Fruit fly (Drosophila melanogaster) whole organism, embryonic: ENCODE data around the gene Ide.
A peak's percentile ranks its signal among the peaks of the same experiment; 100 is the strongest.

Experiments
- Antp ChIP-seq: fragments of 200-800 bp; sonication (Bioruptor generic); optimal IDR thresholded peaks from 3 replicates; lab custom pipeline; 2016; ENCODE audit warnings: missing biosample characterization, missing genetic modification characterization
- BtbVII ChIP-seq: fragments of 200-800 bp; sonication (Bioruptor generic); optimal IDR thresholded peaks from 3 replicates; lab custom pipeline; 2017; ENCODE audit warnings: missing biosample characterization, mild to moderate bottlenecking, missing genetic modification characterization
- C15 ChIP-seq: fragments of 200-800 bp; sonication (Bioruptor generic); IDR thresholded peaks from 3 replicates; pipeline ENCODE4 v1.3.6; 2022; ENCODE audit warnings: missing biosample characterization, missing genetic modification characterization
- CG10543 ChIP-seq: fragments of 200-800 bp; sonication (Bioruptor generic); optimal IDR thresholded peaks from 3 replicates; lab custom pipeline; 2017; ENCODE audit warnings: missing biosample characterization, mild to moderate bottlenecking, missing genetic modification characterization, moderate library complexity
- CG10959 ChIP-seq: fragments of 200-800 bp; sonication (Bioruptor generic); IDR thresholded peaks from 2 replicates; pipeline ENCODE4 v1.3.6; 2022; ENCODE audit warnings: missing biosample characterization, missing genetic modification characterization
- CG11247 ChIP-seq: fragments of 200-800 bp; sonication (Bioruptor generic); IDR thresholded peaks from 2 replicates; pipeline ENCODE4 v1.3.6; 2022; ENCODE audit warnings: missing biosample characterization, missing genetic modification characterization
- CG12769 ChIP-seq: fragments of 200-800 bp; sonication (Bioruptor generic); optimal IDR thresholded peaks from 2 replicates; lab custom pipeline; 2019; ENCODE audit warnings: missing biosample characterization, mild to moderate bottlenecking, missing genetic modification characterization, moderate library complexity
- CG14710 ChIP-seq: fragments of 200-800 bp; sonication (Bioruptor generic); optimal IDR thresholded peaks from 3 replicates; lab custom pipeline; 2019; ENCODE audit warnings: missing biosample characterization, mild to moderate bottlenecking, missing genetic modification characterization, moderate library complexity
- CG15514 ChIP-seq: fragments of 200-800 bp; sonication (Bioruptor generic); optimal IDR thresholded peaks from 3 replicates; lab custom pipeline; 2017; ENCODE audit warnings: missing biosample characterization, missing genetic modification characterization, mild to moderate bottlenecking, moderate library complexity, missing genetic modification reagents
- CG17361 ChIP-seq: fragments of 200-800 bp; sonication (Bioruptor generic); IDR thresholded peaks from 3 replicates; pipeline ENCODE4 v1.3.6; 2022; ENCODE audit warnings: missing biosample characterization, missing genetic modification characterization
- CG17568 ChIP-seq: fragments of 200-800 bp; sonication (Bioruptor generic); optimal IDR thresholded peaks from 2 replicates; lab custom pipeline; 2018; ENCODE audit warnings: missing biosample characterization, mild to moderate bottlenecking, missing genetic modification characterization, moderate library complexity
- CG18262 ChIP-seq: fragments of 200-800 bp; optimal IDR thresholded peaks from 3 replicates; lab custom pipeline; 2019; ENCODE audit warnings: missing biosample characterization, mild to moderate bottlenecking, missing genetic modification characterization, moderate library complexity
- CG2199 ChIP-seq: fragments of 200-800 bp; sonication (Bioruptor generic); IDR thresholded peaks from 3 replicates; pipeline ENCODE4 v1.3.6; 2022; ENCODE audit warnings: missing biosample characterization, missing genetic modification characterization
- CG2712 ChIP-seq: fragments of 200-800 bp; optimal IDR thresholded peaks from 3 replicates; lab custom pipeline; 2019; ENCODE audit warnings: missing biosample characterization, mild to moderate bottlenecking, missing genetic modification characterization, moderate library complexity
- CG30020 ChIP-seq: fragments of 200-800 bp; optimal IDR thresholded peaks from 2 replicates; lab custom pipeline; 2019; ENCODE audit warnings: missing biosample characterization, mild to moderate bottlenecking, missing genetic modification characterization, moderate library complexity
- CG3065 ChIP-seq: fragments of 200-800 bp; sonication (Bioruptor generic); optimal IDR thresholded peaks from 2 replicates; lab custom pipeline; 2016; ENCODE audit warnings: missing biosample characterization, missing genetic modification characterization
- CG34422 ChIP-seq: fragments of 200-800 bp; sonication (Bioruptor generic); IDR thresholded peaks from 3 replicates; pipeline ENCODE4 v1.3.6; 2022; ENCODE audit warnings: missing biosample characterization, missing genetic modification characterization
- CG4360 ChIP-seq: fragments of 200-800 bp; sonication (Bioruptor generic); IDR thresholded peaks from 2 replicates; pipeline ENCODE4 v1.3.6; 2022; ENCODE audit warnings: missing biosample characterization, missing genetic modification characterization
- CG4404 ChIP-seq: fragments of 200-800 bp; sonication (Bioruptor generic); IDR thresholded peaks from 2 replicates; pipeline ENCODE4 v1.3.6; 2022; ENCODE audit warnings: missing biosample characterization, missing genetic modification characterization
- CG7839 ChIP-seq: fragments of 200-800 bp; sonication (Bioruptor generic); optimal IDR thresholded peaks from 3 replicates; lab custom pipeline; 2018; ENCODE audit warnings: missing biosample characterization, mild to moderate bottlenecking, missing genetic modification characterization, moderate library complexity
- CG9215 ChIP-seq: fragments of 200-800 bp; sonication (Bioruptor generic); IDR thresholded peaks from 2 replicates; pipeline ENCODE4 v1.3.6; 2022; ENCODE audit warnings: missing biosample characterization, missing genetic modification characterization
- CkIIα-i1 ChIP-seq: fragments of 200-800 bp; sonication (Bioruptor generic); IDR thresholded peaks from 2 replicates; pipeline ENCODE4 v1.3.6; 2022; ENCODE audit warnings: missing biosample characterization, missing genetic modification characterization
- Dbx ChIP-seq: fragments of 200-800 bp; sonication (Bioruptor generic); IDR thresholded peaks from 3 replicates; pipeline ENCODE4 v1.3.6; 2022; ENCODE audit warnings: missing biosample characterization, missing genetic modification characterization
- Dip3 ChIP-seq: fragments of 200-800 bp; sonication (Bioruptor generic); optimal IDR thresholded peaks from 3 replicates; lab custom pipeline; 2016; ENCODE audit warnings: missing biosample characterization, missing genetic modification characterization
- Dll ChIP-seq: fragments of 200-800 bp; sonication (Bioruptor generic); IDR thresholded peaks from 4 replicates; pipeline ENCODE4 v1.3.6; 2022; ENCODE audit warnings: missing biosample characterization, missing genetic modification characterization; ENCODE audit not compliant: partially characterized antibody
- HLH4C ChIP-seq: fragments of 200-800 bp; sonication (Bioruptor generic); IDR thresholded peaks from 3 replicates; pipeline ENCODE4 v1.3.6; 2022; ENCODE audit warnings: missing biosample characterization, missing genetic modification characterization; ENCODE audit not compliant: partially characterized antibody
- Hand ChIP-seq: fragments of 200-800 bp; sonication (Bioruptor generic); optimal IDR thresholded peaks from 2 replicates; lab custom pipeline; 2017; ENCODE audit warnings: mild to moderate bottlenecking, missing biosample characterization, missing genetic modification reagents, missing genetic modification characterization
- Hr39 ChIP-seq: fragments of >200 bp; optimal IDR thresholded peaks from 2 replicates; lab custom pipeline; 2017
- Lim3 ChIP-seq: fragments of 200-800 bp; sonication (Bioruptor generic); IDR thresholded peaks from 2 replicates; pipeline ENCODE4 v1.3.6; 2022; ENCODE audit warnings: missing biosample characterization, missing genetic modification characterization
- Lpt ChIP-seq: fragments of >200 bp; optimal IDR thresholded peaks from 2 replicates; lab custom pipeline; 2018; ENCODE audit warnings: missing biosample characterization, missing genetic modification characterization
- NfI ChIP-seq: fragments of 200-800 bp; sonication (Bioruptor generic); optimal IDR thresholded peaks from 3 replicates; lab custom pipeline; 2018; ENCODE audit warnings: missing biosample characterization, mild to moderate bottlenecking, missing genetic modification characterization, moderate library complexity
- Sox102F ChIP-seq: fragments of 200-800 bp; sonication (Bioruptor generic); optimal IDR thresholded peaks from 2 replicates; lab custom pipeline; 2018; ENCODE audit warnings: missing biosample characterization, mild to moderate bottlenecking, missing genetic modification characterization, moderate library complexity
- Spps ChIP-seq: fragments of 200-800 bp; sonication (Bioruptor generic); optimal IDR thresholded peaks from 2 replicates; lab custom pipeline; 2018; ENCODE audit warnings: missing biosample characterization, mild to moderate bottlenecking, missing genetic modification characterization
- al ChIP-seq: fragments of 200-800 bp; sonication (Bioruptor generic); IDR thresholded peaks from 2 replicates; pipeline ENCODE4 v1.3.6; 2022; ENCODE audit warnings: missing biosample characterization, missing genetic modification characterization
- caup ChIP-seq: fragments of 200-800 bp; sonication (Bioruptor generic); optimal IDR thresholded peaks from 3 replicates; lab custom pipeline; 2017; ENCODE audit warnings: missing biosample characterization, mild to moderate bottlenecking, missing genetic modification characterization, moderate library complexity; ENCODE audit not compliant: severe bottlenecking
- corto ChIP-seq: fragments of 200-800 bp; sonication (Bioruptor generic); optimal IDR thresholded peaks from 2 replicates; lab custom pipeline; 2016; ENCODE audit warnings: missing biosample characterization, mild to moderate bottlenecking, missing genetic modification characterization, moderate library complexity
- da ChIP-seq: fragments of 200-800 bp; sonication (Bioruptor generic); optimal IDR thresholded peaks from 2 replicates; lab custom pipeline; 2016; ENCODE audit warnings: missing biosample characterization, missing genetic modification characterization
- dmrt11E ChIP-seq: fragments of 200-800 bp; sonication (Bioruptor generic); optimal IDR thresholded peaks from 3 replicates; lab custom pipeline; 2018; ENCODE audit warnings: missing biosample characterization, mild to moderate bottlenecking, missing genetic modification characterization, moderate library complexity
- hb ChIP-seq: fragments of 200-800 bp; sonication (Bioruptor generic); IDR thresholded peaks from 3 replicates; pipeline ENCODE4 v1.3.6; 2022; ENCODE audit warnings: missing biosample characterization, missing genetic modification characterization; ENCODE audit not compliant: partially characterized antibody
- kah ChIP-seq: fragments of 200-800 bp; sonication (Bioruptor generic); optimal IDR thresholded peaks from 2 replicates; lab custom pipeline; 2018; ENCODE audit warnings: missing biosample characterization, mild to moderate bottlenecking, missing genetic modification characterization
- lab ChIP-seq: fragments of 200-800 bp; sonication (Bioruptor generic); optimal IDR thresholded peaks from 3 replicates; lab custom pipeline; 2017; ENCODE audit warnings: missing biosample characterization, missing genetic modification characterization, mild to moderate bottlenecking, moderate library complexity, missing genetic modification reagents
- lbe ChIP-seq: fragments of 200-800 bp; sonication (Bioruptor generic); optimal IDR thresholded peaks from 2 replicates; lab custom pipeline; 2016; ENCODE audit warnings: missing biosample characterization, mild to moderate bottlenecking, missing genetic modification characterization
- lola ChIP-seq, 3 experiments: fragments of >200 bp in 2 of 3; fragments of 200-800 bp in 1 of 3; sonication (Bioruptor generic) in 1 of 3; optimal IDR thresholded peaks; 2 replicates each; lab custom pipeline; 2017 to 2019; ENCODE audit warnings: missing biosample characterization in 3 of 3, missing genetic modification characterization in 3 of 3, mild to moderate bottlenecking in 1 of 3, moderate library complexity in 1 of 3
- pzg ChIP-seq: fragments of 200-800 bp; sonication (Bioruptor generic); optimal IDR thresholded peaks from 3 replicates; lab custom pipeline; 2018; ENCODE audit warnings: missing biosample characterization, mild to moderate bottlenecking, missing genetic modification characterization, moderate library complexity
- sens-2 ChIP-seq: fragments of 200-800 bp; sonication (Bioruptor generic); IDR thresholded peaks from 2 replicates; pipeline ENCODE4 v1.3.6; 2022; ENCODE audit warnings: missing biosample characterization, missing genetic modification characterization
- slou ChIP-seq: fragments of 200-800 bp; sonication (Bioruptor generic); optimal IDR thresholded peaks from 3 replicates; lab custom pipeline; 2016; ENCODE audit warnings: missing biosample characterization, missing genetic modification characterization
- tll ChIP-seq, 2 experiments: fragments of 200-800 bp in 1 of 2; fragments of >200 bp in 1 of 2; sonication (Bioruptor generic) in 1 of 2; optimal IDR thresholded peaks; 2 replicates each; lab custom pipeline; 2017 to 2019; ENCODE audit warnings: missing biosample characterization in 2 of 2, missing genetic modification characterization in 2 of 2, mild to moderate bottlenecking in 1 of 2, moderate library complexity in 1 of 2
- tna ChIP-seq: fragments of 200-800 bp; sonication (Bioruptor generic); IDR thresholded peaks from 2 replicates; pipeline ENCODE4 v1.3.6; 2022; ENCODE audit warnings: missing biosample characterization, missing genetic modification characterization; ENCODE audit not compliant: partially characterized antibody

Ide gene

dm6 chr3L:20384086-20384810 is 8.6 kb upstream of the Ide start, which contains the start of the genes CG5498 and fbl (continued):
- no peak for TF ChIP-seq kah
- peak; percentile 67 for TF ChIP-seq Dbx
- no peak for TF ChIP-seq CG4404 (GFP tag; lab: Robert Waterston, UW)
- no peak for TF ChIP-seq CkIIα-i1 (GFP tag; lab: Robert Waterston, UW)
- TF ChIP-seq NfI (GFP tag; lab: Kevin White, UChicago): peak; percentile 63
- peak; percentile 64 for TF ChIP-seq Sox102F
- peak in 1 of 3 experiments; percentile 67 for TF ChIP-seq lola (GFP tag; optimal IDR thresholded peaks at IDR 0.05; lab: Kevin White, UChicago)
- no peak for TF ChIP-seq Antp (GFP tag; lab: Kevin White, UChicago)
- TF ChIP-seq caup (GFP tag; lab: Kevin White, UChicago): peak; percentile 50
- TF ChIP-seq pzg: peak; percentile 33
- no peak for TF ChIP-seq CG9215 (GFP tag; lab: Robert Waterston, UW)
- TF ChIP-seq CG17568 (GFP tag; lab: Kevin White, UChicago): no peak
- peak; percentile 74 for TF ChIP-seq CG10543
- TF ChIP-seq lbe (GFP tag; lab: Kevin White, UChicago): peak; percentile 71
- no peak for TF ChIP-seq CG2199 (GFP tag; lab: Robert Waterston, UW)
- peak; percentile 21 for TF ChIP-seq Spps
- TF ChIP-seq CG4360 (GFP tag; lab: Robert Waterston, UW): no peak
- no peak for TF ChIP-seq sens-2 (GFP tag; lab: Robert Waterston, UW)
- peak; percentile 52 for TF ChIP-seq BtbVII
- no peak for TF ChIP-seq C15 (GFP tag; lab: Robert Waterston, UW)
- TF ChIP-seq tll (GFP tag; optimal IDR thresholded peaks at IDR 0.05; lab: Kevin White, UChicago): no peak
- no peak for TF ChIP-seq CG3065 (GFP tag; lab: Kevin White, UChicago)
- TF ChIP-seq slou: peak; percentile 20
- no peak for TF ChIP-seq da (GFP tag; lab: Kevin White, UChicago)
- peak; percentile 40; the same call in 1 of the 2 replicates for TF ChIP-seq al (GFP tag; lab: Robert Waterston, UW)
- no peak for TF ChIP-seq hb (GFP tag; lab: Robert Waterston, UW)
- TF ChIP-seq lab (GFP tag; lab: Kevin White, UChicago): peak; percentile 80
- TF ChIP-seq CG7839 (tag; lab: Kevin White, UChicago): peak; percentile 74
- peak; percentile 49; the same call in 1 of the 4 replicates for TF ChIP-seq Dll (GFP tag; lab: Robert Waterston, UW)
- peak; percentile 64 for TF ChIP-seq CG30020 (tag; lab: Kevin White, UChicago)
- TF ChIP-seq CG34422 (GFP tag; lab: Robert Waterston, UW): 0 out of 3 replicates have a peak, but pooled peaks have one; percentile 23
- peak; percentile 38 for TF ChIP-seq corto
- TF ChIP-seq CG2712 (tag; lab: Kevin White, UChicago): peak; percentile 78
- TF ChIP-seq Hr39: no peak
- no peak for TF ChIP-seq Lim3
- TF ChIP-seq HLH4C: no peak
- TF ChIP-seq Hand (GFP tag; lab: Kevin White, UChicago): no peak
- peak; percentile 71 for TF ChIP-seq CG18262 (tag; lab: Kevin White, UChicago)
- TF ChIP-seq CG12769 (tag; lab: Kevin White, UChicago): no peak
- no peak for TF ChIP-seq CG10959 (GFP tag; lab: Robert Waterston, UW)
- TF ChIP-seq Dip3: peak; percentile 54
- TF ChIP-seq CG11247 (GFP tag; lab: Robert Waterston, UW): 0 out of 2 replicates have a peak, but pooled peaks have one; percentile 22
- TF ChIP-seq CG17361: peak; percentile 80; the same call in 2 of the 3 replicates
- TF ChIP-seq Lpt (GFP tag; lab: Kevin White, UChicago): no peak
- TF ChIP-seq CG15514: peak; percentile 72
- TF ChIP-seq CG14710 (tag; lab: Kevin White, UChicago): peak; percentile 85
- 0 out of 2 replicates have a peak, but pooled peaks have one; percentile 42 for TF ChIP-seq tna (GFP tag; lab: Robert Waterston, UW)
- TF ChIP-seq dmrt11E (tag; lab: Kevin White, UChicago): peak; percentile 61
